Fruit fly (Drosophila melanogaster): Measurements from ENCODE around the gene Wdr24.
A peak's percentile ranks its signal among the peaks of the same experiment; 100 is the strongest.

Gene Wdr24

dm6 chr3R:29764249-29765042, 19.6 kb upstream of the Wdr24 start (continued):
- TF ChIP-seq klu (GFP tag; IDR thresholded peaks at IDR 0.05), result no peak
- TF ChIP-seq Asciz (GFP tag; optimal IDR thresholded peaks at IDR 0.05), result no peak
- TF ChIP-seq danr (GFP tag; IDR thresholded peaks at IDR 0.05), result no peak
- TF ChIP-seq sug (tag; optimal IDR thresholded peaks at IDR 0.05), result no peak
- TF ChIP-seq trem (tag; optimal IDR thresholded peaks at IDR 0.05), result no peak
- TF ChIP-seq pho (GFP tag; optimal IDR thresholded peaks at IDR 0.05), result no peak
- TF ChIP-seq CG7357 (GFP tag; IDR thresholded peaks at IDR 0.05), result no peak
- no peak for TF ChIP-seq CG11723 (GFP tag; optimal IDR thresholded peaks at IDR 0.05)
- no peak for TF ChIP-seq CG14441 (GFP tag; IDR thresholded peaks at IDR 0.05)
- peak; percentile 89 for TF ChIP-seq zen (tag; optimal IDR thresholded peaks at IDR 0.05)
- TF ChIP-seq Dad (GFP tag; optimal IDR thresholded peaks at IDR 0.05), result no peak
- TF ChIP-seq vfl (GFP tag; optimal IDR thresholded peaks at IDR 0.05), result no peak
- peak; percentile 23 for TF ChIP-seq cg (GFP tag; optimal IDR thresholded peaks at IDR 0.05)
- no peak for TF ChIP-seq Bteb2 (GFP tag; optimal IDR thresholded peaks at IDR 0.05)
- no peak for TF ChIP-seq Poxn (GFP tag; IDR thresholded peaks at IDR 0.05)
- TF ChIP-seq CG3065 (GFP tag; optimal IDR thresholded peaks at IDR 0.05), result no peak
- TF ChIP-seq CG2678 (tag; optimal IDR thresholded peaks at IDR 0.05), result no peak
- no peak for TF ChIP-seq hb (GFP tag; IDR thresholded peaks at IDR 0.05; ENCODE audit: partially characterized antibody)
- no peak for TF ChIP-seq CG17912 (GFP tag; optimal IDR thresholded peaks at IDR 0.05)
- no peak for TF ChIP-seq Vsx1 (GFP tag; optimal IDR thresholded peaks at IDR 0.05)
- peak; percentile 52 for TF ChIP-seq cad (GFP tag; optimal IDR thresholded peaks at IDR 0.05)
- TF ChIP-seq CG12744 (GFP tag; optimal IDR thresholded peaks at IDR 0.05), result no peak
- no peak for TF ChIP-seq Adf1 (GFP tag; IDR thresholded peaks at IDR 0.05)
- no peak for TF ChIP-seq bcd (GFP tag; optimal IDR thresholded peaks at IDR 0.05)
- peak; percentile 59 for TF ChIP-seq D (optimal IDR thresholded peaks at IDR 0.05)
- no peak for TF ChIP-seq D (GFP tag; optimal IDR thresholded peaks at IDR 0.05)
- no peak for TF ChIP-seq Lpt (GFP tag; optimal IDR thresholded peaks at IDR 0.05)
- TF ChIP-seq CG9437 (GFP tag; optimal IDR thresholded peaks at IDR 0.05), result no peak
- TF ChIP-seq CG8388 (GFP tag; optimal IDR thresholded peaks at IDR 0.05), result no peak
- TF ChIP-seq CG9876 (GFP tag; optimal IDR thresholded peaks at IDR 0.05), result no peak
- TF ChIP-seq dmrt99B (tag; optimal IDR thresholded peaks at IDR 0.05), result no peak
- peak in 1 of 2 experiments; percentile 68 for TF ChIP-seq tll (GFP tag; optimal IDR thresholded peaks at IDR 0.05)

dm6 chr3R:29763804-29764203, 18.9 kb upstream of the Wdr24 start:
- TF ChIP-seq her (GFP tag; optimal IDR thresholded peaks at IDR 0.05) (no peak), CG2120 (GFP tag; optimal IDR thresholded peaks at IDR 0.05) (peak; percentile 18), Rx (GFP tag; IDR thresholded peaks at IDR 0.05) (0 out of 2 replicates have a peak, but pooled peaks have one; percentile 3), CG10543 (GFP tag; optimal IDR thresholded peaks at IDR 0.05) (no peak), MTF-1 (GFP tag; optimal IDR thresholded peaks at IDR 0.05; ENCODE audit: borderline replicate concordance) (no peak), crol (GFP tag; IDR thresholded peaks at IDR 0.05) (0 out of 2 replicates have a peak, but pooled peaks have one; percentile 21), CG16815 (GFP tag; optimal IDR thresholded peaks at IDR 0.05) (no peak), row (GFP tag; IDR thresholded peaks at IDR 0.05) (0 out of 3 replicates have a peak, but pooled peaks have one; percentile 11), Drgx (GFP tag; IDR thresholded peaks at IDR 0.05) (peak; percentile 6; the same call in 1 of the 2 replicates), CG31441 (GFP tag; IDR thresholded peaks at IDR 0.05) (no peak), slbo (GFP tag; IDR thresholded peaks at IDR 0.05) (peak; percentile 55; the same call in 1 of the 2 replicates), CG8359 (GFP tag; optimal IDR thresholded peaks at IDR 0.05; ENCODE audit: borderline replicate concordance) (no peak), CG7963 (GFP tag; IDR thresholded peaks at IDR 0.05; ENCODE audit: partially characterized antibody) (no peak), gem (tag; optimal IDR thresholded peaks at IDR 0.05) (peak; percentile 24), HLH3B (GFP tag; IDR thresholded peaks at IDR 0.05) (0 out of 2 replicates have a peak, but pooled peaks have one; percentile 28), knrl (GFP tag; IDR thresholded peaks at IDR 0.05; ENCODE audit: partially characterized antibody) (no peak), Side (GFP tag; optimal IDR thresholded peaks at IDR 0.05) (no peak), CG32532 (GFP tag; IDR thresholded peaks at IDR 0.05) (peak; percentile 39; the same call in 1 of the 2 replicates), CG13424 (tag; optimal IDR thresholded peaks at IDR 0.05) (no peak)
